Worm (Caenorhabditis elegans) whole organism, L4 larva: ENCODE data around the gene sru-1.
A peak's percentile ranks its signal among the peaks of the same experiment; 100 is the strongest.

Experiments used
- Y48G9A.11 ChIP-seq: fragments of 200-800 bp; sonication (Bioruptor generic); IDR thresholded peaks from 2 replicates; pipeline ENCODE4 v1.3.6; 2022; ENCODE audit warnings: missing genetic modification reagents, missing genetic modification characterization, missing compliant biosample characterization
- jun-1 ChIP-seq: fragments of 150-350 bp; optimal IDR thresholded peaks from 2 replicates; lab custom pipeline; 2014; ENCODE audit warnings: missing biosample characterization, missing genetic modification reagents, missing genetic modification characterization
- lin-29 ChIP-seq: fragments of 200-800 bp; sonication (Bioruptor generic); IDR thresholded peaks from 2 replicates; pipeline ENCODE4 v1.3.6; 2022; ENCODE audit warnings: missing genetic modification reagents, missing genetic modification characterization, missing compliant biosample characterization
- nhr-237 ChIP-seq: sonication (generic microtip); optimal IDR thresholded peaks from 2 replicates; lab custom pipeline; 2017; ENCODE audit warnings: missing biosample characterization, missing genetic modification characterization
- nhr-77 ChIP-seq: fragments of 150-350 bp; optimal IDR thresholded peaks from 2 replicates; lab custom pipeline; 2014; ENCODE audit warnings: missing biosample characterization, missing genetic modification characterization
- pha-4 ChIP-seq, 2 experiments: fragments of 150-350 bp in 1 of 2; fragments of 200-800 bp in 1 of 2; sonication (Bioruptor generic) in 1 of 2; IDR thresholded peaks in 1 of 2; optimal IDR thresholded peaks in 1 of 2; 2 replicates each; pipeline versions ENCODE4 v1.3.6 to Lab custom; 2014 to 2022; ENCODE audit warnings: missing genetic modification characterization in 2 of 2, missing genetic modification reagents in 2 of 2, missing biosample characterization in 1 of 2, missing compliant biosample characterization in 1 of 2
- unc-62 ChIP-seq, 3 experiments: fragments of 150-350 bp in 1 of 3; sonication (generic microtip); optimal IDR thresholded peaks in 2 of 3; peaks in 1 of 3; 1 replicate in 1 of 3; 2 replicates in 2 of 3; lab custom pipeline; 2014 to 2017; ENCODE audit warnings: missing biosample characterization in 3 of 3, missing genetic modification characterization in 3 of 3, missing genetic modification reagents in 3 of 3, missing genotype in 1 of 3

DNA sequence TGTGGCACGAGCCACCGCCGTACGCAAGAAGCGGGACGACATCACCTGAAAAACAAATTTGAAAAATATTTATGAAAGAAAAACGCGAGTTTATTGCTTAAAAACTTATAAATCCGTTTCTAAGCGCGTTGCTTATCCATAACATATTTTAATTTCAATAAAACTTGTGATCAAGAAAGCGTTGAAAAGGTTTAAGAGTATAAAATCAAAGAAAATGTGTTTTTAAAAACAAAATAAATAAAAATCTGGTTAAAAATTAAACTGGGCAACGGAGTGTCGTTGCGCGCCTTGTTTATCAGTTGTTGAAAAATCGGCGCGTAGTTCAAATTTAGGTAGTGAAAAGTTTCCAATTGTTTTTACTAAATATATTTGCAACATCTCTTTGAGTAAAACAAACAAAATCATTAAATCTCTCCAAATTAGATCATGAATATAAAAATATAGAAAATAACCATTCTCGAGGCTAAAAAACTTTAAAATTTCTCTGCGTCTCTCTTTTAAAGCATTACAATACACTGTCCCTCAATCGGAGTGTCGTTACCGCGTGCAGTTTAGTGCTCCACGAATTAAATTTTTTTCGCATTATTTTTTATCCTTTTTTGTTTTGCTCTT, 36.5 kb downstream of the sru-1 start, which contains the start of gene ndua-5:
- TF ChIP-seq nhr-237 (tag; lab: Kevin White, UChicago) (no peak), jun-1 (tag; lab: Kevin White, UChicago) (no peak), unc-62 (GFP tag; optimal IDR thresholded peaks at IDR 0.05 in 1 of 2; lab: Kevin White, UChicago) (no peak), unc-62 (tag; optimal IDR thresholded peaks at IDR 0.05; lab: Kevin White, UChicago) (no peak), pha-4 (GFP tag; IDR thresholded peaks at IDR 0.05; lab: Robert Waterston, UW) (no peak), pha-4 (tag; optimal IDR thresholded peaks at IDR 0.05; lab: Kevin White, UChicago) (no peak), Y48G9A.11 (GFP tag; lab: Robert Waterston, UW) (peak; percentile 95), lin-29 (GFP tag; lab: Robert Waterston, UW) (no peak), nhr-77 (tag; lab: Kevin White, UChicago) (no peak)
